Worm (Caenorhabditis elegans): ENCODE measurements around the gene fbxa-192.

DNA sequence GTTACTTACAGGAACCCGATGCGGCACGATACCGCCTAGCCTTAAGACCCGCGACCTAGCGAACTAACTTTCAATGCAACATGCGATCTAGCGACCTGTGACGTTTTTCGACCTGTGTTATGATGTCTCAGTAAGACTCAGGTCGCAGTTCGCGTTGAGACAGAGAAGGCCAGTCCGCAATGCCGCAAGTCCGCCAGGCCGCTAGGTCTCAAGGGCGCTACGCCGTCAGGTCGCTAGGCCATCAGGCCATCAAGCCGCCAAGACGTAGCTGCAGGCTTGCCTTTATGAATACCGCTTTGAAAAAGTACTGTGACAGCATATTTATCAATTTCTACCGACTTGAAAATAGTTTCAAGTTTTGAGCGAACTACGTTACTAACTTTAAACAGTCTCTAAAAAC, 54.6 kb downstream of the fbxa-192 start:
- no peak for TF ChIP-seq fos-1 (tag; optimal IDR thresholded peaks at IDR 0.05)
- no peak for TF ChIP-seq nhr-237 (tag; optimal IDR thresholded peaks at IDR 0.05)
- TF ChIP-seq nhr-28 (tag; optimal IDR thresholded peaks at IDR 0.05) = no peak
- no peak for TF ChIP-seq ztf-4 (tag; optimal IDR thresholded peaks at IDR 0.05)
- no peak for TF ChIP-seq mml-1 (tag; optimal IDR thresholded peaks at IDR 0.05)
- TF ChIP-seq elt-3 (tag; optimal IDR thresholded peaks at IDR 0.05) = no peak
- no peak for TF ChIP-seq zag-1 (tag; optimal IDR thresholded peaks at IDR 0.05)
- no peak for TF ChIP-seq lin-39 (tag; optimal IDR thresholded peaks at IDR 0.05)
- TF ChIP-seq ZK546.5 (tag; optimal IDR thresholded peaks at IDR 0.05) = no peak
- TF ChIP-seq skn-1 (tag; optimal IDR thresholded peaks at IDR 0.05) = no peak
- no peak for TF ChIP-seq tbx-2 (tag; optimal IDR thresholded peaks at IDR 0.05)
- TF ChIP-seq sea-2 (GFP tag; optimal IDR thresholded peaks at IDR 0.05) = no peak
- no peak for TF ChIP-seq mdl-1 (tag; optimal IDR thresholded peaks at IDR 0.05)

Measured in whole organism, L3 larva.